Fruit fly (Drosophila melanogaster) whole organism, wandering third instar larva: Measurements from ENCODE around the gene Med.

Experiments used
- Abd-B ChIP-seq: fragments of >200 bp; optimal IDR thresholded peaks from 2 replicates; lab custom pipeline; 2017; ENCODE audit warnings: missing biosample characterization, missing genetic modification characterization
- Dfd ChIP-seq: fragments of >200 bp; optimal IDR thresholded peaks from 2 replicates; lab custom pipeline; 2017; ENCODE audit warnings: missing biosample characterization, missing genetic modification characterization
- h ChIP-seq: fragments of 200-800 bp; sonication (Bioruptor generic); optimal IDR thresholded peaks from 3 replicates; lab custom pipeline; 2016; ENCODE audit warnings: missing biosample characterization, mild to moderate bottlenecking, missing genetic modification characterization
- lola ChIP-seq: fragments of >200 bp; optimal IDR thresholded peaks from 2 replicates; lab custom pipeline; 2017; ENCODE audit warnings: missing biosample characterization, missing genetic modification characterization
- psq ChIP-seq: fragments of 200-800 bp; sonication (Bioruptor generic); optimal IDR thresholded peaks from 3 replicates; lab custom pipeline; 2017; ENCODE audit warnings: missing biosample characterization, mild to moderate bottlenecking, missing genetic modification characterization, moderate library complexity

DNA sequence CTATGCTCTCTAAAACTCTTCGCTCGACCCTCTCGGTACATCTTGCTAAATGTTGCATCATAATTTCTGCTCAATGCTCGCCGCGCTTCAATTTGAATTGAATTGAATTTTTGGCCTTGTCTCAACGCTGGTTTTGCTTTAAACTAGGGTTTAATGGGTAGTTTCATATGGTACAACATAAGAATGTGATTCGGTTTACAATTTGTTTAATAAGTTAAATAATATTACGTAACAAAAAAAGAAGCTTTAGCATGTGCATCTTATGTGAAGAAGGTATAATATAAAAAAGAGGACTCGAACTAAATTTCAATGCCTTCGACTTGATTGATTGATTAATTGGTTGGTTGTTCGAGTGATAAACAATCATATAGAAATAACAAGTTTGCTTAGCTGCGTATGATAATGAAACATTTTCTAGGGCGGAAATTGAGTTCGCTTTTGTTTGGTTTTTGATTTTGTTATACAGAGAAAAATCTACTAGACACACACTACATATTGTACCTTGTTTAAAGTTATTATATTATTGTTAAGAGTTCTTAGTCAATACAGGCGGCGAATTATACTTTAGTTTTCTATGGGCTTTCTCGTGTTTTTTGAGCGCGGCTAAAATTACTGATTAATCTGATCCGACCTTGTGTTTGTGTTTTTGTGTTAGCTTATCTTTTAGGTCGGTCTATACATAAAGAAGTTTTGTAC is 13.0 kb upstream of the Med start:
- no peak for TF ChIP-seq h (GFP tag; lab: Kevin White, UChicago)
- no peak for TF ChIP-seq lola (GFP tag; lab: Kevin White, UChicago)
- no peak for TF ChIP-seq psq (GFP tag; lab: Kevin White, UChicago)
- no peak for TF ChIP-seq Abd-B (GFP tag; lab: Kevin White, UChicago)
- TF ChIP-seq Dfd (GFP tag; lab: Kevin White, UChicago), result no peak
